Worm (Caenorhabditis elegans): ENCODE data around the gene C18H9.6.

Gene C18H9.6

ce11 chrII:6736066-6736465 lies 34.6 kb upstream of the C18H9.6 start, which contains the start of gene mrps-18.C:
mrps-18.C (plus strand) TSS chrII:6736203.
- TF ChIP-seq hmg-20 (GFP tag; IDR thresholded peaks at IDR 0.05) (0 out of 2 replicates have a peak, but pooled peaks have one; percentile 3), repo-1 (tag; optimal IDR thresholded peaks at IDR 0.05) (peak; percentile 36), ceh-79 (tag; optimal IDR thresholded peaks at IDR 0.05) (no peak), lag-1 (GFP tag; IDR thresholded peaks at IDR 0.05) (no peak), hsf-1 (GFP tag; IDR thresholded peaks at IDR 0.05) (0 out of 2 replicates have a peak, but pooled peaks have one; percentile 27), snpc-3.4 (tag; optimal IDR thresholded peaks at IDR 0.05) (no peak), mcd-1 (GFP tag; IDR thresholded peaks at IDR 0.05) (0 out of 2 replicates have a peak, but pooled peaks have one; percentile 30), madf-10 (tag; optimal IDR thresholded peaks at IDR 0.05) (no peak), ekl-4 (GFP tag; IDR thresholded peaks at IDR 0.05) (peak; percentile 56), athp-1 (tag; optimal IDR thresholded peaks at IDR 0.05) (peak; percentile 22), madf-6 (GFP tag; IDR thresholded peaks at IDR 0.05) (peak; percentile 47), F39B2.1 (GFP tag; IDR thresholded peaks at IDR 0.05) (no peak), hmg-1.2 (GFP tag; IDR thresholded peaks at IDR 0.05) (0 out of 2 replicates have a peak, but pooled peaks have one; percentile 15), madf-3 (GFP tag; IDR thresholded peaks at IDR 0.05) (0 out of 2 replicates have a peak, but pooled peaks have one; percentile 7), ama-1 (optimal IDR thresholded peaks at IDR 0.05) (no peak), ama-1 (GFP tag; optimal IDR thresholded peaks at IDR 0.05) (no peak), ceh-27 (GFP tag; optimal IDR thresholded peaks at IDR 0.05) (no peak)

ce11 chrII:6734674-6735073 lies 33.2 kb upstream of the C18H9.6 start, which contains the start of gene T14B4.3:
T14B4.3 (plus strand) TSS chrII:6734937.
- TF ChIP-seq gei-17 (GFP tag; optimal IDR thresholded peaks at IDR 0.05): no peak
- TF ChIP-seq nhr-80 (tag; optimal IDR thresholded peaks at IDR 0.05): peak; percentile 26
- TF ChIP-seq bed-2 (GFP tag; IDR thresholded peaks at IDR 0.05): no peak
- TF ChIP-seq hrde-1 (tag; optimal IDR thresholded peaks at IDR 0.05; ENCODE audit: borderline replicate concordance): no peak
- TF ChIP-seq atf-7 (tag; optimal IDR thresholded peaks at IDR 0.05): no peak
- peak; percentile 97 for TF ChIP-seq ceh-100 (GFP tag; IDR thresholded peaks at IDR 0.05)
- TF ChIP-seq ceh-27 (GFP tag; optimal IDR thresholded peaks at IDR 0.05): peak; percentile 53
- no peak for TF ChIP-seq somi-1 (GFP tag; optimal IDR thresholded peaks at IDR 0.05)
- TF ChIP-seq sea-2 (GFP tag; IDR thresholded peaks at IDR 0.05): no peak
- TF ChIP-seq him-1 (tag; optimal IDR thresholded peaks at IDR 0.05): no peak
- TF ChIP-seq nfyb-1 (GFP tag; IDR thresholded peaks at IDR 0.05): no peak
- TF ChIP-seq nhr-179 (tag; optimal IDR thresholded peaks at IDR 0.05): no peak
- no peak for TF ChIP-seq tbx-9 (tag; optimal IDR thresholded peaks at IDR 0.05; ENCODE audit: borderline replicate concordance)
- TF ChIP-seq cebp-1 (GFP tag; IDR thresholded peaks at IDR 0.05): no peak
- TF ChIP-seq cebp-1 (tag; optimal IDR thresholded peaks at IDR 0.05): no peak
- no peak for TF ChIP-seq snpc-1.3 (tag; optimal IDR thresholded peaks at IDR 0.05; ENCODE audit: insufficient read depth)
- no peak for TF ChIP-seq Y56A3A.18 (GFP tag; IDR thresholded peaks at IDR 0.05)
- TF ChIP-seq ztf-6 (GFP tag; IDR thresholded peaks at IDR 0.05): no peak
- TF ChIP-seq lsl-1 (GFP tag; optimal IDR thresholded peaks at IDR 0.05): no peak
- no peak for TF ChIP-seq nhr-27 (tag; optimal IDR thresholded peaks at IDR 0.05)
- TF ChIP-seq tlf-1 (GFP tag; optimal IDR thresholded peaks at IDR 0.05): no peak
- TF ChIP-seq rcor-1 (GFP tag; IDR thresholded peaks at IDR 0.05): peak; percentile 27; the same call in 1 of the 2 replicates
- TF ChIP-seq C17E4.6 (GFP tag; IDR thresholded peaks at IDR 0.05): no peak
- TF ChIP-seq repo-1 (tag; optimal IDR thresholded peaks at IDR 0.05): no peak
- no peak for TF ChIP-seq lag-1 (GFP tag; IDR thresholded peaks at IDR 0.05)
- no peak for TF ChIP-seq dpff-1 (tag; optimal IDR thresholded peaks at IDR 0.05)
- TF ChIP-seq aptf-2 (GFP tag; conservative IDR thresholded peaks at IDR 0.05): no peak
- no peak for TF ChIP-seq F57A8.1 (GFP tag; optimal IDR thresholded peaks at IDR 0.05)
- TF ChIP-seq hlh-12 (tag; optimal IDR thresholded peaks at IDR 0.05): no peak
- TF ChIP-seq Y67H2A.10 (GFP tag; conservative IDR thresholded peaks at IDR 0.05): no peak
- TF ChIP-seq lin-40 (tag; optimal IDR thresholded peaks at IDR 0.05): no peak
- no peak for TF ChIP-seq K11D2.4 (GFP tag; IDR thresholded peaks at IDR 0.05)
- TF ChIP-seq mes-4 (tag; optimal IDR thresholded peaks at IDR 0.05): no peak
- TF ChIP-seq B0035.1 (tag; optimal IDR thresholded peaks at IDR 0.05): no peak
- no peak for TF ChIP-seq lin-26 (GFP tag; IDR thresholded peaks at IDR 0.05)
